Fruit fly (Drosophila melanogaster) whole organism, embryonic: ENCODE measurements around the gene Drsl5.
A peak's percentile ranks its signal among the peaks of the same experiment; 100 is the strongest.

ENCODE experiments used
- Bgb ChIP-seq: fragments of 200-800 bp; sonication (Bioruptor generic); IDR thresholded peaks from 2 replicates; pipeline ENCODE4 v1.3.6; 2022; ENCODE audit warnings: missing biosample characterization, missing genetic modification characterization; ENCODE audit not compliant: partially characterized antibody
- BtbVII ChIP-seq: fragments of 200-800 bp; sonication (Bioruptor generic); optimal IDR thresholded peaks from 3 replicates; lab custom pipeline; 2017; ENCODE audit warnings: missing biosample characterization, mild to moderate bottlenecking, missing genetic modification characterization
- CG10321 ChIP-seq: fragments of 200-800 bp; sonication (Bioruptor generic); IDR thresholded peaks from 2 replicates; pipeline ENCODE4 v1.3.6; 2022; ENCODE audit warnings: missing biosample characterization, missing genetic modification characterization
- CG10959 ChIP-seq: fragments of 200-800 bp; sonication (Bioruptor generic); IDR thresholded peaks from 2 replicates; pipeline ENCODE4 v1.3.6; 2022; ENCODE audit warnings: missing biosample characterization, missing genetic modification characterization
- CG12155 ChIP-seq: fragments of 200-800 bp; sonication (Bioruptor generic); optimal IDR thresholded peaks from 3 replicates; lab custom pipeline; 2016; ENCODE audit warnings: missing biosample characterization, missing genetic modification characterization
- CG1233 ChIP-seq: fragments of 200-800 bp; sonication (Bioruptor generic); optimal IDR thresholded peaks from 4 replicates; lab custom pipeline; 2018; ENCODE audit warnings: missing biosample characterization, mild to moderate bottlenecking, missing genetic modification characterization
- CG13123 ChIP-seq: fragments of 200-800 bp; sonication (Bioruptor generic); optimal IDR thresholded peaks from 2 replicates; lab custom pipeline; 2016; ENCODE audit warnings: missing biosample characterization, missing genetic modification characterization
- CG13894 ChIP-seq: fragments of 200-800 bp; sonication (Bioruptor generic); optimal IDR thresholded peaks from 3 replicates; lab custom pipeline; 2018; ENCODE audit warnings: missing biosample characterization, mild to moderate bottlenecking, missing genetic modification characterization, moderate library complexity
- CG15696 ChIP-seq: fragments of 200-800 bp; sonication (Bioruptor generic); optimal IDR thresholded peaks from 2 replicates; lab custom pipeline; 2019; ENCODE audit warnings: missing biosample characterization, mild to moderate bottlenecking, missing genetic modification characterization, moderate library complexity
- CG1647 ChIP-seq: fragments of 200-800 bp; sonication (Bioruptor generic); optimal IDR thresholded peaks from 3 replicates; lab custom pipeline; 2016; ENCODE audit warnings: missing biosample characterization, missing genetic modification characterization
- CG17359 ChIP-seq: fragments of 200-800 bp; sonication (Bioruptor generic); optimal IDR thresholded peaks from 3 replicates; lab custom pipeline; 2018; ENCODE audit warnings: missing biosample characterization, mild to moderate bottlenecking, missing genetic modification characterization, moderate library complexity
- CG17568 ChIP-seq: fragments of 200-800 bp; sonication (Bioruptor generic); optimal IDR thresholded peaks from 2 replicates; lab custom pipeline; 2018; ENCODE audit warnings: missing biosample characterization, mild to moderate bottlenecking, missing genetic modification characterization, moderate library complexity
- CG17829 ChIP-seq: fragments of 200-800 bp; optimal IDR thresholded peaks from 2 replicates; lab custom pipeline; 2019; ENCODE audit warnings: missing biosample characterization, mild to moderate bottlenecking, missing genetic modification characterization, moderate library complexity
- CG17912 ChIP-seq: fragments of 200-800 bp; sonication (Bioruptor generic); optimal IDR thresholded peaks from 2 replicates; lab custom pipeline; 2018; ENCODE audit warnings: missing biosample characterization, mild to moderate bottlenecking, missing genetic modification characterization
- CG3163 ChIP-seq: fragments of 200-800 bp; sonication (Bioruptor generic); optimal IDR thresholded peaks from 3 replicates; lab custom pipeline; 2016; ENCODE audit warnings: missing biosample characterization, missing genetic modification characterization
- CG32772 ChIP-seq: fragments of 200-800 bp; sonication (Bioruptor generic); IDR thresholded peaks from 2 replicates; pipeline ENCODE4 v1.3.6; 2022; ENCODE audit warnings: missing biosample characterization, missing genetic modification characterization
- CG3726 ChIP-seq: fragments of 200-800 bp; sonication (Bioruptor generic); IDR thresholded peaks from 3 replicates; pipeline ENCODE4, ENCODE4 v1.3.6; 2022; ENCODE audit warnings: missing biosample characterization, missing genetic modification characterization
- CG3995 ChIP-seq: fragments of 200-800 bp; sonication (Bioruptor generic); optimal IDR thresholded peaks from 3 replicates; lab custom pipeline; 2016; ENCODE audit warnings: missing biosample characterization, missing genetic modification characterization
- CG4617 ChIP-seq: fragments of 200-800 bp; sonication (Bioruptor generic); optimal IDR thresholded peaks from 3 replicates; lab custom pipeline; 2016; ENCODE audit warnings: missing biosample characterization, missing genetic modification characterization, borderline replicate concordance
- CG6791 ChIP-seq: fragments of 200-800 bp; sonication (Bioruptor generic); IDR thresholded peaks from 3 replicates; pipeline ENCODE4 v1.3.6; 2022; ENCODE audit warnings: missing biosample characterization, missing genetic modification characterization; ENCODE audit not compliant: partially characterized antibody
- CG6813 ChIP-seq: fragments of 200-800 bp; sonication (Bioruptor generic); optimal IDR thresholded peaks from 2 replicates; lab custom pipeline; 2017; ENCODE audit warnings: missing biosample characterization, missing genetic modification characterization, mild to moderate bottlenecking, moderate library complexity, missing genetic modification reagents
- CG7271 ChIP-seq: fragments of 200-800 bp; sonication (Bioruptor generic); optimal IDR thresholded peaks from 2 replicates; lab custom pipeline; 2018; ENCODE audit warnings: missing biosample characterization, mild to moderate bottlenecking, missing genetic modification characterization, moderate library complexity
- CG7963 ChIP-seq: fragments of 200-800 bp; sonication (Bioruptor generic); IDR thresholded peaks from 3 replicates; pipeline ENCODE4 v1.3.6; 2022; ENCODE audit warnings: missing biosample characterization, missing genetic modification characterization; ENCODE audit not compliant: partially characterized antibody
- CG9215 ChIP-seq: fragments of 200-800 bp; sonication (Bioruptor generic); IDR thresholded peaks from 2 replicates; pipeline ENCODE4 v1.3.6; 2022; ENCODE audit warnings: missing biosample characterization, missing genetic modification characterization
- CTCF ChIP-seq: fragments of 200-800 bp; sonication (Bioruptor generic); optimal IDR thresholded peaks from 2 replicates; lab custom pipeline; 2017; ENCODE audit warnings: missing biosample characterization, mild to moderate bottlenecking, missing genetic modification characterization, moderate library complexity
- Ets65A ChIP-seq: fragments of 200-800 bp; sonication (Bioruptor generic); peaks from one replicate; lab custom pipeline; 2016; ENCODE audit warnings: missing biosample characterization, missing genetic modification characterization
- Fer3 ChIP-seq: fragments of 200-800 bp; sonication (Bioruptor generic); optimal IDR thresholded peaks from 2 replicates; lab custom pipeline; 2018; ENCODE audit warnings: missing biosample characterization, mild to moderate bottlenecking, missing genetic modification characterization, moderate library complexity
- Gsc ChIP-seq: fragments of 200-800 bp; sonication (Bioruptor generic); IDR thresholded peaks from 2 replicates; pipeline ENCODE4 v1.3.6; 2022; ENCODE audit warnings: missing biosample characterization, missing genetic modification characterization
- HLH54F ChIP-seq: fragments of 200-800 bp; sonication (Bioruptor generic); optimal IDR thresholded peaks from 3 replicates; lab custom pipeline; 2016; ENCODE audit warnings: missing biosample characterization, missing genetic modification characterization
- HLHmδ ChIP-seq: fragments of 200-800 bp; sonication (Bioruptor generic); optimal IDR thresholded peaks from 2 replicates; lab custom pipeline; 2018; ENCODE audit warnings: missing biosample characterization, mild to moderate bottlenecking, missing genetic modification characterization, moderate library complexity
- Lhr ChIP-seq: fragments of 200-800 bp; sonication (Bioruptor generic); optimal IDR thresholded peaks from 3 replicates; lab custom pipeline; 2017; ENCODE audit warnings: mild to moderate bottlenecking, missing biosample characterization, missing genetic modification reagents, missing genetic modification characterization
- Max ChIP-seq: fragments of 200-800 bp; sonication (Bioruptor generic); optimal IDR thresholded peaks from 2 replicates; lab custom pipeline; 2016; ENCODE audit warnings: missing biosample characterization, mild to moderate bottlenecking, missing genetic modification characterization
- NC2β ChIP-seq: fragments of 200-800 bp; sonication (Bioruptor generic); optimal IDR thresholded peaks from 2 replicates; lab custom pipeline; 2016; ENCODE audit warnings: missing biosample characterization, missing genetic modification characterization
- Spps ChIP-seq: fragments of 200-800 bp; sonication (Bioruptor generic); optimal IDR thresholded peaks from 2 replicates; lab custom pipeline; 2018; ENCODE audit warnings: missing biosample characterization, mild to moderate bottlenecking, missing genetic modification characterization
- ap ChIP-seq: fragments of 200-800 bp; sonication (Bioruptor generic); IDR thresholded peaks from 2 replicates; pipeline ENCODE4 v1.3.6; 2022; ENCODE audit warnings: missing biosample characterization, missing genetic modification characterization
- bowl ChIP-seq: fragments of 200-800 bp; sonication (Bioruptor generic); IDR thresholded peaks from 2 replicates; pipeline ENCODE4 v1.3.6; 2022; ENCODE audit warnings: missing biosample characterization, missing genetic modification characterization
- chif ChIP-seq, 2 experiments: fragments of 200-800 bp; sonication (Bioruptor generic); optimal IDR thresholded peaks; 3 replicates each; lab custom pipeline; 2016; ENCODE audit warnings: missing biosample characterization in 2 of 2, missing genetic modification characterization in 2 of 2
- crol ChIP-seq: fragments of 200-800 bp; sonication (Bioruptor generic); IDR thresholded peaks from 2 replicates; pipeline ENCODE4 v1.3.6; 2022; ENCODE audit warnings: missing biosample characterization, missing genetic modification characterization
- cwo ChIP-seq: fragments of 200-800 bp; sonication (Bioruptor generic); optimal IDR thresholded peaks from 3 replicates; lab custom pipeline; 2017; ENCODE audit warnings: missing biosample characterization, missing genetic modification characterization, mild to moderate bottlenecking, moderate library complexity, missing genetic modification reagents
- disco-r ChIP-seq: fragments of 200-800 bp; sonication (Bioruptor generic); optimal IDR thresholded peaks from 2 replicates; lab custom pipeline; 2016; ENCODE audit warnings: missing biosample characterization, missing genetic modification characterization
- ems ChIP-seq: fragments of 200-800 bp; sonication (Bioruptor generic); optimal IDR thresholded peaks from 3 replicates; lab custom pipeline; 2016; ENCODE audit warnings: missing biosample characterization, missing genetic modification characterization
- fd3F ChIP-seq: fragments of 200-800 bp; sonication (Bioruptor generic); optimal IDR thresholded peaks from 2 replicates; lab custom pipeline; 2018; ENCODE audit warnings: missing biosample characterization, mild to moderate bottlenecking, missing genetic modification characterization, moderate library complexity
- ftz-f1 ChIP-seq: fragments of 200-800 bp; sonication (Bioruptor generic); optimal IDR thresholded peaks from 2 replicates; lab custom pipeline; 2016; ENCODE audit warnings: missing biosample characterization, missing genetic modification characterization
- gcm ChIP-seq: fragments of 200-800 bp; sonication (Bioruptor generic); optimal IDR thresholded peaks from 2 replicates; lab custom pipeline; 2019; ENCODE audit warnings: missing biosample characterization, mild to moderate bottlenecking, missing genetic modification characterization, moderate library complexity
- h ChIP-seq: fragments of >200 bp; optimal IDR thresholded peaks from 2 replicates; lab custom pipeline; 2017
- inv ChIP-seq: fragments of 200-800 bp; sonication (Bioruptor generic); IDR thresholded peaks from 2 replicates; pipeline ENCODE4 v1.3.6; 2022; ENCODE audit warnings: missing biosample characterization, missing genetic modification characterization; ENCODE audit not compliant: partially characterized antibody
- pros ChIP-seq: fragments of 200-800 bp; sonication (Bioruptor generic); optimal IDR thresholded peaks from 3 replicates; lab custom pipeline; 2019; ENCODE audit warnings: missing biosample characterization, mild to moderate bottlenecking, missing genetic modification characterization, moderate library complexity
- psq ChIP-seq: fragments of 200-800 bp; sonication (Bioruptor generic); optimal IDR thresholded peaks from 2 replicates; lab custom pipeline; 2017; ENCODE audit warnings: missing biosample characterization, missing genetic modification characterization
- pzg ChIP-seq: fragments of 200-800 bp; sonication (Bioruptor generic); optimal IDR thresholded peaks from 3 replicates; lab custom pipeline; 2018; ENCODE audit warnings: missing biosample characterization, mild to moderate bottlenecking, missing genetic modification characterization, moderate library complexity
- sqz ChIP-seq: fragments of 200-800 bp; sonication (Bioruptor generic); optimal IDR thresholded peaks from 3 replicates; lab custom pipeline; 2018; ENCODE audit warnings: missing biosample characterization, mild to moderate bottlenecking, missing genetic modification characterization
- sug ChIP-seq: fragments of 200-800 bp; optimal IDR thresholded peaks from 2 replicates; lab custom pipeline; 2019; ENCODE audit warnings: missing biosample characterization, mild to moderate bottlenecking, missing genetic modification characterization, moderate library complexity
- twi ChIP-seq: fragments of 200-800 bp; optimal IDR thresholded peaks from 2 replicates; lab custom pipeline; 2019; ENCODE audit warnings: missing biosample characterization, mild to moderate bottlenecking, missing genetic modification characterization, moderate library complexity

Gene Drsl5

DNA sequence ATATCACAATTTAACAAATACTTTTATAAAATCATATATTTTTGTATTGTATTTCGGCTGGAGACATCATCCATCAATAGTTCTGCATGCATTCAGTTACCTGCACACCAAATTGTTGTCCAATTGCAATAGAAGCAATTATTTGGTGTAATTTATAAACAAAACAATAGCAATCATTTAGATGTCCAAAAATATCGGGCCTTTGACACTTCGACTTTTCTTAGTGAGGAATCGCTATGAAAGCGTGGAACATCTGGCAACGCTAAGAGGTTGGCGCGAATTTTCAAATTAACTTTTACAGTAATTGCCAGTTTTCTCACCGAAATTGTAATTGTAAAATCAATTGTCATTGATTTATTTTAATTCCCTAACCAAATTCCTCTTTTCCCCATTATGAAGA is 18.2 kb downstream of the Drsl5 start, which contains the start of gene CG14969 (continued):
- no peak for TF ChIP-seq CG17359 (tag; lab: Kevin White, UChicago)
- TF ChIP-seq ap (GFP tag; lab: Robert Waterston, UW), result no peak
- no peak for TF ChIP-seq CG17568 (GFP tag; lab: Kevin White, UChicago)
- no peak for TF ChIP-seq Fer3
- no peak for TF ChIP-seq CG3995
- TF ChIP-seq sug, result no peak
- TF ChIP-seq Max (GFP tag; lab: Kevin White, UChicago), result no peak
- TF ChIP-seq pzg (GFP tag; lab: Kevin White, UChicago), result peak; percentile 67
- no peak for TF ChIP-seq CG7963
- peak; percentile 7 for TF ChIP-seq NC2β (GFP tag; lab: Kevin White, UChicago)
- no peak for TF ChIP-seq CG12155 (GFP tag; lab: Kevin White, UChicago)
- TF ChIP-seq Lhr (GFP tag; lab: Kevin White, UChicago), result no peak
- no peak for TF ChIP-seq CG15696
- no peak for TF ChIP-seq pros (GFP tag; lab: Kevin White, UChicago)
- no peak for TF ChIP-seq CG17829 (tag; lab: Kevin White, UChicago)
- no peak for TF ChIP-seq CG32772 (GFP tag; lab: Robert Waterston, UW)
- TF ChIP-seq CG1647 (GFP tag; lab: Kevin White, UChicago), result no peak
- no peak for TF ChIP-seq ftz-f1 (GFP tag; lab: Kevin White, UChicago)
- no peak for TF ChIP-seq CG6813 (GFP tag; lab: Kevin White, UChicago)
- TF ChIP-seq gcm (GFP tag; lab: Kevin White, UChicago), result no peak
- TF ChIP-seq Spps (tag; lab: Kevin White, UChicago), result no peak
- TF ChIP-seq CG10959 (GFP tag; lab: Robert Waterston, UW), result no peak
- TF ChIP-seq CG3163, result no peak
- no peak for TF ChIP-seq CG17912 (GFP tag; lab: Kevin White, UChicago)
- TF ChIP-seq CG4617 (GFP tag; lab: Kevin White, UChicago), result peak; percentile 67
- no peak for TF ChIP-seq fd3F (GFP tag; lab: Kevin White, UChicago)
- no peak for TF ChIP-seq CTCF (GFP tag; lab: Kevin White, UChicago)
- TF ChIP-seq cwo (GFP tag; lab: Kevin White, UChicago), result no peak
- TF ChIP-seq ems (GFP tag; lab: Kevin White, UChicago), result no peak
- no peak for TF ChIP-seq sqz (GFP tag; lab: Kevin White, UChicago)
- TF ChIP-seq crol (GFP tag; lab: Robert Waterston, UW), result no peak
- no peak for TF ChIP-seq psq (GFP tag; lab: Kevin White, UChicago)
- TF ChIP-seq bowl (GFP tag; lab: Robert Waterston, UW), result no peak
- no peak for TF ChIP-seq CG1233
- TF ChIP-seq twi, result no peak
- TF ChIP-seq HLH54F, result peak; percentile 4
- no peak for TF ChIP-seq chif (GFP tag; optimal IDR thresholded peaks at IDR 0.05; lab: Kevin White, UChicago)
- no peak for TF ChIP-seq disco-r
- TF ChIP-seq CG3726 (GFP tag; lab: Robert Waterston, UW), result no peak
- peak; percentile 45; the same call in 1 of the 2 replicates for TF ChIP-seq Bgb (GFP tag; lab: Robert Waterston, UW)
- no peak for TF ChIP-seq BtbVII (GFP tag; lab: Kevin White, UChicago)
- peak; percentile 29 for TF ChIP-seq Ets65A
- 0 out of 2 replicates have a peak, but pooled peaks have one; percentile 12 for TF ChIP-seq inv (GFP tag; lab: Robert Waterston, UW)
- TF ChIP-seq h (lab: Kevin White, UChicago), result no peak
- no peak for TF ChIP-seq CG6791 (GFP tag; lab: Robert Waterston, UW)
- TF ChIP-seq HLHmδ (GFP tag; lab: Kevin White, UChicago), result no peak
- TF ChIP-seq Gsc (GFP tag; lab: Robert Waterston, UW), result no peak
- TF ChIP-seq CG13123 (GFP tag; lab: Kevin White, UChicago), result no peak
- TF ChIP-seq CG9215 (GFP tag; lab: Robert Waterston, UW), result no peak
- no peak for TF ChIP-seq CG10321 (GFP tag; lab: Robert Waterston, UW)
- TF ChIP-seq CG13894 (tag; lab: Kevin White, UChicago), result no peak
- TF ChIP-seq CG7271 (tag; lab: Kevin White, UChicago), result no peak
